Fruit fly (Drosophila melanogaster) whole organism: Measurements from ENCODE around the gene CG6144.

ENCODE experiments used
- CG8478 ChIP-seq: fragments of >200 bp; optimal IDR thresholded peaks from 2 replicates; lab custom pipeline; 2018; ENCODE audit warnings: inconsistent platforms
- Dll ChIP-seq: fragments of >200 bp; optimal IDR thresholded peaks from 2 replicates; lab custom pipeline; 2017
- EcR ChIP-seq, 2 experiments: fragments of >200 bp; optimal IDR thresholded peaks; 2 replicates each; lab custom pipeline; 2017; ENCODE audit warnings: missing biosample characterization in 2 of 2, missing genetic modification characterization in 2 of 2, missing genetic modification reagents in 2 of 2
- pan ChIP-seq: fragments of >200 bp; optimal IDR thresholded peaks from 2 replicates; lab custom pipeline; 2017
- psq ChIP-seq: fragments of >200 bp; optimal IDR thresholded peaks from 2 replicates; lab custom pipeline; 2017
- usp ChIP-seq: fragments of >200 bp; optimal IDR thresholded peaks from 2 replicates; lab custom pipeline; 2017; ENCODE audit warnings: missing biosample characterization, missing genetic modification characterization, mixed read lengths

The CG6144 gene

dm6 chr2L:10515553-10516174, 27.2 kb downstream of the CG6144 start:
- TF ChIP-seq psq (lab: Kevin White, UChicago) (no peak), EcR (GFP tag; optimal IDR thresholded peaks at IDR 0.05; lab: Kevin White, UChicago) (no peak), usp (GFP tag; lab: Kevin White, UChicago) (no peak), pan (lab: Kevin White, UChicago) (no peak), CG8478 (lab: Kevin White, UChicago) (no peak), Dll (no peak)

- TF ChIP-seq CG8478 (lab: Kevin White, UChicago) (no peak), EcR (GFP tag; optimal IDR thresholded peaks at IDR 0.05; lab: Kevin White, UChicago) (no peak), pan (lab: Kevin White, UChicago) (no peak), usp (GFP tag; lab: Kevin White, UChicago) (no peak), Dll (no peak)
Observed at dm6 chr2L:10516470-10517048, 28.1 kb downstream of the CG6144 start.

- TF ChIP-seq CG8478 (lab: Kevin White, UChicago), result no peak
- no peak for TF ChIP-seq psq (lab: Kevin White, UChicago)
- TF ChIP-seq Dll, result no peak
- TF ChIP-seq usp (GFP tag; lab: Kevin White, UChicago), result no peak
- no peak for TF ChIP-seq EcR (GFP tag; optimal IDR thresholded peaks at IDR 0.05; lab: Kevin White, UChicago)
- TF ChIP-seq pan (lab: Kevin White, UChicago), result no peak
Observed at dm6 chr2L:10517085-10517484, 28.6 kb downstream of the CG6144 start, which contains the start of the genes Fatp1 and Lrr47. TSS of gene Fatp1 (minus strand) at chr2L:10517218. TSS of gene Lrr47 (plus strand) at chr2L:10517335.

- TF ChIP-seq CG8478 (lab: Kevin White, UChicago) (no peak), usp (GFP tag; lab: Kevin White, UChicago) (no peak), Dll (no peak), pan (lab: Kevin White, UChicago) (no peak)
Observed at dm6 chr2L:10519225-10519624, 30.7 kb downstream of the CG6144 start.

dm6 chr2L:10522174-10522893, 33.8 kb downstream of the CG6144 start:
- TF ChIP-seq psq (lab: Kevin White, UChicago), result no peak
- TF ChIP-seq usp (GFP tag; lab: Kevin White, UChicago), result no peak
- no peak for TF ChIP-seq EcR (GFP tag; optimal IDR thresholded peaks at IDR 0.05; lab: Kevin White, UChicago)
- no peak for TF ChIP-seq Dll
- TF ChIP-seq CG8478 (lab: Kevin White, UChicago), result no peak
- TF ChIP-seq pan (lab: Kevin White, UChicago), result no peak

- TF ChIP-seq usp (GFP tag; lab: Kevin White, UChicago), result no peak
- TF ChIP-seq EcR (GFP tag; optimal IDR thresholded peaks at IDR 0.05; lab: Kevin White, UChicago), result no peak
- no peak for TF ChIP-seq Dll
- TF ChIP-seq pan (lab: Kevin White, UChicago), result no peak
Observed at dm6 chr2L:10526953-10527584, 38.6 kb downstream of the CG6144 start, which contains the start of gene Lip4. TSS of gene Lip4 (plus strand) at chr2L:10527572.

dm6 chr2L:10528984-10529383, 40.5 kb downstream of the CG6144 start:
- no peak for TF ChIP-seq CG8478 (lab: Kevin White, UChicago)
- no peak for TF ChIP-seq psq (lab: Kevin White, UChicago)
- no peak for TF ChIP-seq Dll
- no peak for TF ChIP-seq pan (lab: Kevin White, UChicago)
- TF ChIP-seq usp (GFP tag; lab: Kevin White, UChicago), result no peak
- TF ChIP-seq EcR (GFP tag; optimal IDR thresholded peaks at IDR 0.05; lab: Kevin White, UChicago), result no peak

dm6 chr2L:10530089-10530488, 41.6 kb downstream of the CG6144 start:
- TF ChIP-seq EcR (GFP tag; optimal IDR thresholded peaks at IDR 0.05; lab: Kevin White, UChicago) (no peak), pan (lab: Kevin White, UChicago) (no peak), CG8478 (lab: Kevin White, UChicago) (no peak), Dll (no peak), psq (lab: Kevin White, UChicago) (no peak), usp (GFP tag; lab: Kevin White, UChicago) (no peak)

- no peak for TF ChIP-seq EcR (GFP tag; optimal IDR thresholded peaks at IDR 0.05; lab: Kevin White, UChicago)
- no peak for TF ChIP-seq usp (GFP tag; lab: Kevin White, UChicago)
- TF ChIP-seq psq (lab: Kevin White, UChicago), result no peak
- TF ChIP-seq pan (lab: Kevin White, UChicago), result no peak
- TF ChIP-seq CG8478 (lab: Kevin White, UChicago), result no peak
- TF ChIP-seq Dll, result no peak
Observed at dm6 chr2L:10531521-10531920, 43.0 kb downstream of the CG6144 start, which contains the start of gene CG18301. TSS of gene CG18301 (plus strand) at chr2L:10531821.

dm6 chr2L:10534022-10534421, 45.5 kb downstream of the CG6144 start, which contains the start of gene CG18302:
TSS of gene CG18302 (plus strand) at chr2L:10534322.
- TF ChIP-seq psq (lab: Kevin White, UChicago) (no peak), CG8478 (lab: Kevin White, UChicago) (no peak), usp (GFP tag; lab: Kevin White, UChicago) (no peak), pan (lab: Kevin White, UChicago) (no peak), Dll (no peak), EcR (GFP tag; optimal IDR thresholded peaks at IDR 0.05; lab: Kevin White, UChicago) (no peak)

dm6 chr2L:10539360-10539759, 50.9 kb downstream of the CG6144 start:
- TF ChIP-seq usp (GFP tag; lab: Kevin White, UChicago) (no peak), CG8478 (lab: Kevin White, UChicago) (no peak), psq (lab: Kevin White, UChicago) (no peak), pan (lab: Kevin White, UChicago) (no peak), Dll (no peak), EcR (GFP tag; optimal IDR thresholded peaks at IDR 0.05; lab: Kevin White, UChicago) (no peak)
